Worm (Caenorhabditis elegans) whole organism, L2 larva: ENCODE measurements around the gene fmi-1.

Experiments used
- aly-2 ChIP-seq: fragments of 150-350 bp; optimal IDR thresholded peaks from 2 replicates; lab custom pipeline; 2014; ENCODE audit warnings: missing biosample characterization, missing genetic modification characterization
- ama-1 ChIP-seq: fragments of 150-350 bp; optimal IDR thresholded peaks from 2 replicates; lab custom pipeline; 2018; ENCODE audit warnings: inconsistent platforms
- dmd-4 ChIP-seq: sonication (generic microtip); optimal IDR thresholded peaks from 2 replicates; lab custom pipeline; 2017; ENCODE audit warnings: missing biosample characterization, missing genetic modification characterization
- elt-3 ChIP-seq: sonication (generic microtip); optimal IDR thresholded peaks from 2 replicates; lab custom pipeline; 2017; ENCODE audit warnings: missing biosample characterization, missing genetic modification characterization
- fos-1 ChIP-seq: fragments of 150-350 bp; optimal IDR thresholded peaks from 2 replicates; lab custom pipeline; 2014; ENCODE audit warnings: missing biosample characterization, missing genetic modification characterization
- lin-39 ChIP-seq: fragments of 150-350 bp; optimal IDR thresholded peaks from 2 replicates; lab custom pipeline; 2014; ENCODE audit warnings: missing biosample characterization, missing genetic modification reagents, missing genetic modification characterization
- lsy-2 ChIP-seq, 2 experiments: fragments of 150-350 bp in 1 of 2; sonication (generic microtip) in 1 of 2; optimal IDR thresholded peaks; 2 replicates each; lab custom pipeline; 2014 to 2017; ENCODE audit warnings: missing biosample characterization in 2 of 2, missing genetic modification characterization in 2 of 2
- mdl-1 ChIP-seq, 2 experiments: fragments of 150-350 bp in 1 of 2; sonication (generic microtip) in 1 of 2; optimal IDR thresholded peaks; 2 replicates each; lab custom pipeline; 2017; ENCODE audit warnings: missing biosample characterization in 2 of 2, missing genetic modification characterization in 2 of 2
- nhr-11 ChIP-seq: fragments of 150-350 bp; optimal IDR thresholded peaks from 2 replicates; lab custom pipeline; 2014; ENCODE audit warnings: missing biosample characterization, missing genetic modification characterization
- nhr-237 ChIP-seq: fragments of 150-350 bp; optimal IDR thresholded peaks from 2 replicates; lab custom pipeline; 2014; ENCODE audit warnings: missing biosample characterization, missing genetic modification characterization
- sem-4 ChIP-seq: fragments of 150-350 bp; optimal IDR thresholded peaks from 2 replicates; lab custom pipeline; 2014; ENCODE audit warnings: missing biosample characterization, missing genetic modification reagents, missing genetic modification characterization
- unc-39 ChIP-seq: fragments of 150-350 bp; optimal IDR thresholded peaks from 2 replicates; lab custom pipeline; 2014; ENCODE audit warnings: missing biosample characterization, missing genetic modification characterization
- unc-55 ChIP-seq: fragments of 150-350 bp; sonication (generic microtip); optimal IDR thresholded peaks from 3 replicates; lab custom pipeline; 2014; ENCODE audit warnings: missing biosample characterization, missing genetic modification reagents, missing genetic modification characterization

- no peak for TF ChIP-seq dmd-4 (tag; lab: Kevin White, UChicago)
- no peak for TF ChIP-seq unc-39
- no peak for TF ChIP-seq lin-39 (tag; lab: Kevin White, UChicago)
- TF ChIP-seq elt-3: no peak
- TF ChIP-seq unc-55: no peak
- no peak for TF ChIP-seq sem-4 (tag; lab: Kevin White, UChicago)
- TF ChIP-seq mdl-1 (tag; optimal IDR thresholded peaks at IDR 0.05; lab: Kevin White, UChicago): no peak
- TF ChIP-seq aly-2 (tag; lab: Kevin White, UChicago): no peak
- no peak for TF ChIP-seq nhr-237 (tag; lab: Kevin White, UChicago)
- TF ChIP-seq ama-1: no peak
- no peak for TF ChIP-seq fos-1 (tag; lab: Kevin White, UChicago)
- no peak for TF ChIP-seq lsy-2 (tag; optimal IDR thresholded peaks at IDR 0.05; lab: Kevin White, UChicago)
- no peak for TF ChIP-seq nhr-11
These were observed 628 bp upstream of the fmi-1 start for ce11 chrV:13018233-13018632.
